Fruit fly (Drosophila melanogaster) whole organism, embryonic: Measurements from ENCODE around the gene Sox100B.

ENCODE experiments used
- Antp ChIP-seq: fragments of 200-800 bp; sonication (Bioruptor generic); optimal IDR thresholded peaks from 3 replicates; lab custom pipeline; 2016; ENCODE audit warnings: missing biosample characterization, missing genetic modification characterization
- Atf3 ChIP-seq: fragments of 200-800 bp; sonication (Bioruptor generic); optimal IDR thresholded peaks from 3 replicates; lab custom pipeline; 2016; ENCODE audit warnings: missing biosample characterization, missing genetic modification characterization
- CG10209 ChIP-seq: fragments of 200-800 bp; sonication (Bioruptor generic); optimal IDR thresholded peaks from 3 replicates; lab custom pipeline; 2017; ENCODE audit warnings: missing biosample characterization, mild to moderate bottlenecking, missing genetic modification characterization, missing genetic modification reagents
- CG1024 ChIP-seq: fragments of 200-800 bp; sonication (Bioruptor generic); IDR thresholded peaks from 2 replicates; pipeline ENCODE4 v1.3.6; 2022; ENCODE audit warnings: missing biosample characterization, missing genetic modification characterization
- CG10462 ChIP-seq: fragments of 200-800 bp; sonication (Bioruptor generic); optimal IDR thresholded peaks from 2 replicates; lab custom pipeline; 2016; ENCODE audit warnings: missing biosample characterization, missing genetic modification characterization
- CG10979 ChIP-seq: fragments of 200-800 bp; sonication (Bioruptor generic); optimal IDR thresholded peaks from 2 replicates; lab custom pipeline; 2018; ENCODE audit warnings: missing biosample characterization, mild to moderate bottlenecking, missing genetic modification characterization, moderate library complexity
- CG12236 ChIP-seq: fragments of 200-800 bp; sonication (Bioruptor generic); optimal IDR thresholded peaks from 2 replicates; lab custom pipeline; 2016; ENCODE audit warnings: missing biosample characterization, missing genetic modification characterization
- CG12299 ChIP-seq: fragments of 200-800 bp; sonication (Bioruptor generic); optimal IDR thresholded peaks from 2 replicates; lab custom pipeline; 2018; ENCODE audit warnings: missing biosample characterization, mild to moderate bottlenecking, missing genetic modification characterization
- CG13287 ChIP-seq: fragments of 200-800 bp; sonication (Bioruptor generic); IDR thresholded peaks from 2 replicates; pipeline ENCODE4 v1.3.6; 2022; ENCODE audit warnings: missing biosample characterization, missing genetic modification characterization; ENCODE audit not compliant: partially characterized antibody
- CG14710 ChIP-seq: fragments of 200-800 bp; sonication (Bioruptor generic); optimal IDR thresholded peaks from 3 replicates; lab custom pipeline; 2019; ENCODE audit warnings: missing biosample characterization, mild to moderate bottlenecking, missing genetic modification characterization, moderate library complexity
- CG17359 ChIP-seq: fragments of 200-800 bp; sonication (Bioruptor generic); optimal IDR thresholded peaks from 3 replicates; lab custom pipeline; 2018; ENCODE audit warnings: missing biosample characterization, mild to moderate bottlenecking, missing genetic modification characterization, moderate library complexity
- CG17612 ChIP-seq: fragments of 200-800 bp; sonication (Bioruptor generic); IDR thresholded peaks from 2 replicates; pipeline ENCODE4 v1.3.6; 2022; ENCODE audit warnings: missing biosample characterization, missing genetic modification characterization
- CG2712 ChIP-seq: fragments of 200-800 bp; optimal IDR thresholded peaks from 3 replicates; lab custom pipeline; 2019; ENCODE audit warnings: missing biosample characterization, mild to moderate bottlenecking, missing genetic modification characterization, moderate library complexity
- CG30403 ChIP-seq: fragments of 200-800 bp; sonication (Bioruptor generic); optimal IDR thresholded peaks from 3 replicates; lab custom pipeline; 2016; ENCODE audit warnings: missing biosample characterization, missing genetic modification characterization
- CG3065 ChIP-seq: fragments of 200-800 bp; sonication (Bioruptor generic); optimal IDR thresholded peaks from 2 replicates; lab custom pipeline; 2016; ENCODE audit warnings: missing biosample characterization, missing genetic modification characterization
- CG33213 ChIP-seq: fragments of 200-800 bp; sonication (Bioruptor generic); optimal IDR thresholded peaks from 3 replicates; lab custom pipeline; 2016; ENCODE audit warnings: missing biosample characterization, missing genetic modification characterization
- CG4328 ChIP-seq: fragments of 200-800 bp; sonication (Bioruptor generic); optimal IDR thresholded peaks from 3 replicates; lab custom pipeline; 2017; ENCODE audit warnings: missing biosample characterization, missing genetic modification reagents, missing genetic modification characterization
- CG4730 ChIP-seq: fragments of 200-800 bp; sonication (Bioruptor generic); IDR thresholded peaks from 2 replicates; pipeline ENCODE4 v1.3.6; 2022; ENCODE audit warnings: missing biosample characterization, missing genetic modification characterization
- CG6175 ChIP-seq: fragments of 200-800 bp; sonication (Bioruptor generic); IDR thresholded peaks from 3 replicates; pipeline ENCODE4 v1.3.6; 2022; ENCODE audit warnings: missing biosample characterization, missing genetic modification characterization
- CG6813 ChIP-seq: fragments of 200-800 bp; sonication (Bioruptor generic); optimal IDR thresholded peaks from 2 replicates; lab custom pipeline; 2017; ENCODE audit warnings: missing biosample characterization, missing genetic modification characterization, mild to moderate bottlenecking, moderate library complexity, missing genetic modification reagents
- CG9876 ChIP-seq: fragments of 200-800 bp; sonication (Bioruptor generic); optimal IDR thresholded peaks from 2 replicates; lab custom pipeline; 2016; ENCODE audit warnings: missing biosample characterization, missing genetic modification characterization
- Camta ChIP-seq: fragments of 200-800 bp; sonication (Bioruptor generic); optimal IDR thresholded peaks from 2 replicates; lab custom pipeline; 2016; ENCODE audit warnings: missing biosample characterization, missing genetic modification characterization
- HLHmδ ChIP-seq: fragments of 200-800 bp; sonication (Bioruptor generic); optimal IDR thresholded peaks from 2 replicates; lab custom pipeline; 2018; ENCODE audit warnings: missing biosample characterization, mild to moderate bottlenecking, missing genetic modification characterization, moderate library complexity
- Hmr ChIP-seq: fragments of 200-800 bp; sonication (Bioruptor generic); optimal IDR thresholded peaks from 3 replicates; lab custom pipeline; 2017; ENCODE audit warnings: mild to moderate bottlenecking, missing biosample characterization, missing genetic modification reagents, missing genetic modification characterization
- Hr39 ChIP-seq: fragments of >200 bp; optimal IDR thresholded peaks from 2 replicates; lab custom pipeline; 2017
- Mes4 ChIP-seq: fragments of 200-800 bp; sonication (Bioruptor generic); optimal IDR thresholded peaks from 2 replicates; lab custom pipeline; 2016; ENCODE audit warnings: missing biosample characterization, missing genetic modification characterization
- Nf-YB ChIP-seq: fragments of 200-800 bp; sonication (Bioruptor generic); optimal IDR thresholded peaks from 3 replicates; lab custom pipeline; 2019; ENCODE audit warnings: missing biosample characterization, mild to moderate bottlenecking, missing genetic modification characterization, moderate library complexity
- Sry-δ ChIP-seq: fragments of 200-800 bp; sonication (Bioruptor generic); optimal IDR thresholded peaks from 2 replicates; lab custom pipeline; 2016; ENCODE audit warnings: missing biosample characterization, missing genetic modification characterization
- Tbp ChIP-seq: fragments of >200 bp; optimal IDR thresholded peaks from 2 replicates; lab custom pipeline; 2018; ENCODE audit warnings: missing biosample characterization, missing genetic modification characterization
- aop ChIP-seq: fragments of 200-800 bp; sonication (Bioruptor generic); IDR thresholded peaks from 2 replicates; pipeline ENCODE4 v1.3.6; 2022; ENCODE audit warnings: missing biosample characterization, missing genetic modification characterization
- ase ChIP-seq: fragments of 200-800 bp; sonication (Bioruptor generic); IDR thresholded peaks from 3 replicates; pipeline ENCODE4 v1.3.6; 2022; ENCODE audit warnings: missing biosample characterization, missing genetic modification characterization
- bigmax ChIP-seq: fragments of 200-800 bp; sonication (Bioruptor generic); optimal IDR thresholded peaks from 2 replicates; lab custom pipeline; 2018; ENCODE audit warnings: missing biosample characterization, mild to moderate bottlenecking, missing genetic modification characterization
- cato ChIP-seq: fragments of 200-800 bp; sonication (Bioruptor generic); optimal IDR thresholded peaks from 2 replicates; lab custom pipeline; 2016; ENCODE audit warnings: missing biosample characterization, missing genetic modification characterization, borderline replicate concordance
- cg ChIP-seq: fragments of 200-800 bp; sonication (Bioruptor generic); optimal IDR thresholded peaks from 3 replicates; lab custom pipeline; 2019; ENCODE audit warnings: missing biosample characterization, mild to moderate bottlenecking, missing genetic modification characterization, moderate library complexity
- chinmo ChIP-seq: fragments of 200-800 bp; sonication (Bioruptor generic); IDR thresholded peaks from 4 replicates; pipeline ENCODE4 v1.3.6; 2022; ENCODE audit warnings: missing biosample characterization, missing genetic modification characterization; ENCODE audit not compliant: partially characterized antibody
- esg ChIP-seq: fragments of 200-800 bp; sonication (Bioruptor generic); conservative IDR thresholded peaks from 2 replicates; pipeline ENCODE4 v1.3.6; 2022; ENCODE audit warnings: missing biosample characterization, missing genetic modification characterization
- eve ChIP-seq, 2 experiments: fragments of >200 bp; optimal IDR thresholded peaks; 2 replicates each; lab custom pipeline; 2017; ENCODE audit warnings: missing biosample characterization in 2 of 2, missing genetic modification characterization in 2 of 2
- kah ChIP-seq: fragments of 200-800 bp; sonication (Bioruptor generic); optimal IDR thresholded peaks from 2 replicates; lab custom pipeline; 2018; ENCODE audit warnings: missing biosample characterization, mild to moderate bottlenecking, missing genetic modification characterization
- onecut ChIP-seq: fragments of 200-800 bp; sonication (Bioruptor generic); IDR thresholded peaks from 2 replicates; pipeline ENCODE4 v1.3.6; 2022; ENCODE audit warnings: missing biosample characterization, missing genetic modification characterization
- rib ChIP-seq: fragments of 200-800 bp; sonication (Bioruptor generic); IDR thresholded peaks from 2 replicates; pipeline ENCODE4 v1.3.6; 2022; ENCODE audit warnings: missing biosample characterization, missing genetic modification characterization
- run ChIP-seq: fragments of 200-800 bp; sonication (Bioruptor generic); optimal IDR thresholded peaks from 3 replicates; lab custom pipeline; 2018; ENCODE audit warnings: missing biosample characterization, mild to moderate bottlenecking, missing genetic modification characterization
- sens ChIP-seq: fragments of 200-800 bp; sonication (Bioruptor generic); peaks from one replicate; lab custom pipeline; 2016; ENCODE audit warnings: missing biosample characterization, missing genetic modification characterization
- seq ChIP-seq: fragments of 200-800 bp; sonication (Bioruptor generic); IDR thresholded peaks from 2 replicates; pipeline ENCODE4 v1.3.6; 2022; ENCODE audit warnings: missing biosample characterization, missing genetic modification characterization
- sna ChIP-seq: fragments of 200-800 bp; sonication (Bioruptor generic); IDR thresholded peaks from 2 replicates; pipeline ENCODE4 v1.3.6; 2022; ENCODE audit warnings: missing biosample characterization, missing genetic modification characterization; ENCODE audit not compliant: partially characterized antibody
- ssp ChIP-seq: fragments of 200-800 bp; sonication (Bioruptor generic); IDR thresholded peaks from 2 replicates; pipeline ENCODE4 v1.3.6; 2022; ENCODE audit warnings: missing biosample characterization, missing genetic modification characterization
- sug ChIP-seq: fragments of 200-800 bp; optimal IDR thresholded peaks from 2 replicates; lab custom pipeline; 2019; ENCODE audit warnings: missing biosample characterization, mild to moderate bottlenecking, missing genetic modification characterization, moderate library complexity
- tin ChIP-seq: fragments of 200-800 bp; sonication (Bioruptor generic); optimal IDR thresholded peaks from 3 replicates; lab custom pipeline; 2016; ENCODE audit warnings: missing biosample characterization, missing genetic modification characterization
- tio ChIP-seq: fragments of 200-800 bp; sonication (Bioruptor generic); optimal IDR thresholded peaks from 2 replicates; lab custom pipeline; 2017; ENCODE audit warnings: missing biosample characterization, missing genetic modification characterization, inconsistent platforms
- trem ChIP-seq: fragments of 200-800 bp; optimal IDR thresholded peaks from 3 replicates; lab custom pipeline; 2019; ENCODE audit warnings: missing biosample characterization, mild to moderate bottlenecking, missing genetic modification characterization, moderate library complexity
- tx ChIP-seq: fragments of 200-800 bp; sonication (Bioruptor generic); optimal IDR thresholded peaks from 2 replicates; lab custom pipeline; 2016; ENCODE audit warnings: missing biosample characterization, missing genetic modification characterization
- wek ChIP-seq: fragments of 200-800 bp; sonication (Bioruptor generic); optimal IDR thresholded peaks from 3 replicates; lab custom pipeline; 2018; ENCODE audit warnings: missing biosample characterization, mild to moderate bottlenecking, missing genetic modification characterization, moderate library complexity

Gene Sox100B

dm6 chr3R:31064653-31065322 is at the start of gene Sox100B (continued):
- TF ChIP-seq CG2712 (peak; percentile 89), CG6175 (GFP tag; lab: Robert Waterston, UW) (no peak), trem (tag; lab: Kevin White, UChicago) (peak; percentile 78), Sry-δ (no peak), run (tag; lab: Kevin White, UChicago) (no peak), Hr39 (lab: Kevin White, UChicago) (no peak), kah (GFP tag; lab: Kevin White, UChicago) (no peak), CG30403 (GFP tag; lab: Kevin White, UChicago) (peak; percentile 56), CG3065 (peak; percentile 20), aop (GFP tag; lab: Robert Waterston, UW) (no peak), CG4328 (GFP tag; lab: Kevin White, UChicago) (no peak), Camta (GFP tag; lab: Kevin White, UChicago) (peak; percentile 18), esg (GFP tag; lab: Robert Waterston, UW) (peak; percentile 41), CG6813 (GFP tag; lab: Kevin White, UChicago) (peak; percentile 25), CG12236 (GFP tag; lab: Kevin White, UChicago) (no peak), CG33213 (GFP tag; lab: Kevin White, UChicago) (peak; percentile 20), sens (GFP tag; lab: Kevin White, UChicago) (peak; percentile 95), CG9876 (GFP tag; lab: Kevin White, UChicago) (no peak), CG12299 (no peak), Nf-YB (GFP tag; lab: Kevin White, UChicago) (peak; percentile 89), CG1024 (GFP tag; lab: Robert Waterston, UW) (peak; percentile 60), Tbp (GFP tag; lab: Kevin White, UChicago) (no peak), HLHmδ (GFP tag; lab: Kevin White, UChicago) (no peak), seq (GFP tag; lab: Robert Waterston, UW) (no peak), bigmax (GFP tag; lab: Kevin White, UChicago) (no peak), rib (GFP tag; lab: Robert Waterston, UW) (no peak), CG10462 (peak; percentile 26), tx (GFP tag; lab: Kevin White, UChicago) (no peak), CG4730 (GFP tag; lab: Robert Waterston, UW) (no peak; the same call in 1 of the 2 replicates), Hmr (GFP tag; lab: Kevin White, UChicago) (no peak), chinmo (no peak), cg (GFP tag; lab: Kevin White, UChicago) (no peak), Antp (GFP tag; lab: Kevin White, UChicago) (no peak), CG10209 (peak; percentile 63), tin (GFP tag; lab: Kevin White, UChicago) (peak; percentile 63), eve (GFP tag; optimal IDR thresholded peaks at IDR 0.05; lab: Kevin White, UChicago) (peak in 1 of 2 experiments; percentile 15), wek (no peak), CG17359 (tag; lab: Kevin White, UChicago) (peak; percentile 56), sna (GFP tag; lab: Robert Waterston, UW) (no peak), sug (tag; lab: Kevin White, UChicago) (peak; percentile 8), ssp (peak; percentile 53), tio (GFP tag; lab: Kevin White, UChicago) (no peak), CG13287 (GFP tag; lab: Robert Waterston, UW) (no peak), CG17612 (GFP tag; lab: Robert Waterston, UW) (no peak), CG10979 (peak; percentile 87), cato (GFP tag; lab: Kevin White, UChicago) (peak; percentile 29), Mes4 (GFP tag; lab: Kevin White, UChicago) (no peak), onecut (GFP tag; lab: Robert Waterston, UW) (peak; percentile 43; the same call in 1 of the 2 replicates), CG14710 (tag; lab: Kevin White, UChicago) (peak; percentile 84), ase (0 out of 3 replicates have a peak, but pooled peaks have one; percentile 31), Atf3 (GFP tag; lab: Kevin White, UChicago) (no peak)
